Worm (Caenorhabditis elegans) whole organism, L2 larva: ENCODE results near the gene F01F1.3.

ENCODE experiments used
- ZK546.5 ChIP-seq: sonication (generic microtip); optimal IDR thresholded peaks from 2 replicates; lab custom pipeline; 2017; ENCODE audit warnings: missing biosample characterization, missing genetic modification characterization
- ama-1 ChIP-seq: fragments of 150-350 bp; optimal IDR thresholded peaks from 2 replicates; lab custom pipeline; 2018; ENCODE audit warnings: inconsistent platforms
- ceh-82 ChIP-seq: fragments of 150-350 bp; optimal IDR thresholded peaks from 2 replicates; lab custom pipeline; 2014; ENCODE audit warnings: missing biosample characterization, missing genetic modification characterization
- egl-27 ChIP-seq: sonication (generic microtip); optimal IDR thresholded peaks from 3 replicates; lab custom pipeline; 2017; ENCODE audit warnings: missing biosample characterization, missing genetic modification reagents, missing genetic modification characterization
- elt-3 ChIP-seq: sonication (generic microtip); optimal IDR thresholded peaks from 2 replicates; lab custom pipeline; 2017; ENCODE audit warnings: missing biosample characterization, missing genetic modification characterization
- lin-39 ChIP-seq: fragments of 150-350 bp; optimal IDR thresholded peaks from 2 replicates; lab custom pipeline; 2014; ENCODE audit warnings: missing biosample characterization, missing genetic modification reagents, missing genetic modification characterization
- mab-5 ChIP-seq: fragments of 150-350 bp; optimal IDR thresholded peaks from 2 replicates; lab custom pipeline; 2014; ENCODE audit warnings: missing biosample characterization, missing genetic modification characterization
- nhr-12 ChIP-seq: fragments of 150-350 bp; optimal IDR thresholded peaks from 2 replicates; lab custom pipeline; 2014; ENCODE audit warnings: missing biosample characterization, missing genetic modification characterization
- nhr-237 ChIP-seq: fragments of 150-350 bp; optimal IDR thresholded peaks from 2 replicates; lab custom pipeline; 2014; ENCODE audit warnings: missing biosample characterization, missing genetic modification characterization
- nhr-25 ChIP-seq: fragments of 150-350 bp; sonication (generic microtip); optimal IDR thresholded peaks from 3 replicates; lab custom pipeline; 2014; ENCODE audit warnings: missing biosample characterization, missing genetic modification characterization
- sma-3 ChIP-seq: sonication (generic microtip); optimal IDR thresholded peaks from 2 replicates; lab custom pipeline; 2016; ENCODE audit warnings: missing genetic modification reagents, missing genetic modification characterization, missing compliant biosample characterization
- snpc-4 ChIP-seq: fragments of 150-350 bp; optimal IDR thresholded peaks from 2 replicates; lab custom pipeline; 2014; ENCODE audit warnings: missing biosample characterization, missing genetic modification characterization

DNA sequence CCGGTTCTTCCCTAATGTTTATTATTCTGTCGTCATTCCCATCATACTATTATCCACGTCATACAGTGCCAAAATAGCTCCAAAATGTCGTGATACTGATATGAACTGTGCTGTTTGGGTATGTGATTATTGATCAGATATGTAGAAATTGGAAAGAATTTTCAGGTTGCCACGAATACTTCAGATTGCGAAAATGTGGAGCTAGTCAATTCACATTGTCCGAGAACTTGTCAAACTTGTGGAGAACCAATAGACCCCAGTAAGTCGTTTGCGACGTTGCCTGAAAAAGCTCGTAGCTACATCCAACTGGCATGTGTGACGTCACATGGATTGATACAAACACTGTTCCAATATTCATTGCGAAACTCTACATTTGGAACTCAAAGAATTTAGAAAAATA, 12.7 kb downstream of the F01F1.3 start:
- no peak for TF ChIP-seq ceh-82 (tag; lab: Kevin White, UChicago)
- TF ChIP-seq snpc-4 (tag; lab: Kevin White, UChicago) = no peak
- TF ChIP-seq sma-3 (GFP tag; lab: Kevin White, UChicago) = no peak
- TF ChIP-seq nhr-237 = no peak
- TF ChIP-seq ZK546.5 (tag; lab: Kevin White, UChicago) = no peak
- TF ChIP-seq ama-1 = no peak
- TF ChIP-seq mab-5 (tag; lab: Kevin White, UChicago) = no peak
- no peak for TF ChIP-seq nhr-25 (tag; lab: Kevin White, UChicago)
- TF ChIP-seq elt-3 (tag; lab: Kevin White, UChicago) = no peak
- TF ChIP-seq nhr-12 (tag; lab: Kevin White, UChicago) = no peak
- no peak for TF ChIP-seq lin-39
- TF ChIP-seq egl-27 (tag; lab: Kevin White, UChicago) = no peak
